Worm (Caenorhabditis elegans) whole organism, L3 larva: ENCODE data around the gene W03B1.3.
"Not testable (repeated sequence)": the region's sequence is repeated elsewhere in the genome, so short reads cannot be mapped to it uniquely, and the experiment has no call there.

Experiments used
- R02D3.7 ChIP-seq: fragments of 150-350 bp; optimal IDR thresholded peaks from 2 replicates; lab custom pipeline; 2014; ENCODE audit warnings: missing biosample characterization, missing genetic modification characterization
- ZK546.5 ChIP-seq: sonication (generic microtip); optimal IDR thresholded peaks from 2 replicates; lab custom pipeline; 2017; ENCODE audit warnings: missing biosample characterization, missing genetic modification characterization
- ama-1 ChIP-seq: fragments of 150-350 bp; optimal IDR thresholded peaks from 2 replicates; lab custom pipeline; 2018
- ceh-16 ChIP-seq: sonication (generic microtip); optimal IDR thresholded peaks from 2 replicates; lab custom pipeline; 2017; ENCODE audit warnings: missing biosample characterization, missing genetic modification characterization
- ceh-82 ChIP-seq: fragments of 150-350 bp; optimal IDR thresholded peaks from 2 replicates; lab custom pipeline; 2014; ENCODE audit warnings: missing biosample characterization, missing genetic modification characterization
- ceh-9 ChIP-seq: sonication (generic microtip); optimal IDR thresholded peaks from 2 replicates; lab custom pipeline; 2018; ENCODE audit warnings: missing biosample characterization, missing genetic modification characterization
- egl-27 ChIP-seq: sonication (generic microtip); optimal IDR thresholded peaks from 4 replicates; lab custom pipeline; 2017; ENCODE audit warnings: missing biosample characterization, missing genetic modification reagents, missing genetic modification characterization
- elt-1 ChIP-seq: fragments of 150-350 bp; optimal IDR thresholded peaks from 2 replicates; lab custom pipeline; 2014; ENCODE audit warnings: missing biosample characterization, missing genetic modification characterization
- elt-2 ChIP-seq: sonication (generic microtip); optimal IDR thresholded peaks from 2 replicates; lab custom pipeline; 2016; ENCODE audit warnings: missing genetic modification reagents, mild to moderate bottlenecking, missing genetic modification characterization, missing compliant biosample characterization
- elt-3 ChIP-seq, 3 experiments: fragments of 150-350 bp in 1 of 3; sonication (generic microtip) in 2 of 3; optimal IDR thresholded peaks; 2 replicates in 2 of 3; 4 replicates in 1 of 3; lab custom pipeline; 2014 to 2017; ENCODE audit warnings: missing biosample characterization in 3 of 3, missing genetic modification characterization in 3 of 3
- fos-1 ChIP-seq: fragments of 150-350 bp; optimal IDR thresholded peaks from 2 replicates; lab custom pipeline; 2014; ENCODE audit warnings: missing biosample characterization, missing genetic modification characterization
- hmg-11 ChIP-seq: sonication (generic microtip); optimal IDR thresholded peaks from 2 replicates; lab custom pipeline; 2016; ENCODE audit warnings: missing genetic modification characterization, missing compliant biosample characterization
- jun-1 ChIP-seq: fragments of 150-350 bp; optimal IDR thresholded peaks from 2 replicates; lab custom pipeline; 2014; ENCODE audit warnings: missing biosample characterization, missing genetic modification reagents, missing genetic modification characterization
- lin-15B ChIP-seq: fragments of 150-350 bp; optimal IDR thresholded peaks from 2 replicates; lab custom pipeline; 2014; ENCODE audit warnings: missing biosample characterization, missing genetic modification characterization
- lin-39 ChIP-seq: fragments of 150-350 bp; optimal IDR thresholded peaks from 2 replicates; lab custom pipeline; 2018; ENCODE audit warnings: missing biosample characterization, missing genetic modification reagents, missing genetic modification characterization
- lsy-12 ChIP-seq: sonication (generic microtip); optimal IDR thresholded peaks from 2 replicates; lab custom pipeline; 2016; ENCODE audit warnings: mild to moderate bottlenecking, missing genetic modification characterization, missing compliant biosample characterization
- mdl-1 ChIP-seq: fragments of 150-350 bp; optimal IDR thresholded peaks from 2 replicates; lab custom pipeline; 2014; ENCODE audit warnings: missing biosample characterization, missing genetic modification characterization
- mml-1 ChIP-seq: fragments of 150-350 bp; sonication (generic microtip); optimal IDR thresholded peaks from 3 replicates; lab custom pipeline; 2014; ENCODE audit warnings: missing biosample characterization, missing genetic modification characterization
- nhr-11 ChIP-seq: fragments of 150-350 bp; optimal IDR thresholded peaks from 2 replicates; lab custom pipeline; 2014; ENCODE audit warnings: missing biosample characterization, missing genetic modification characterization
- nhr-25 ChIP-seq: sonication (generic microtip); optimal IDR thresholded peaks from 2 replicates; lab custom pipeline; 2017; ENCODE audit warnings: missing biosample characterization, missing genetic modification characterization
- nhr-43 ChIP-seq: sonication (generic microtip); optimal IDR thresholded peaks from 2 replicates; lab custom pipeline; 2016; ENCODE audit warnings: mild to moderate bottlenecking, missing genetic modification characterization, missing compliant biosample characterization; ENCODE audit not compliant: poor library complexity, severe bottlenecking
- nhr-67 ChIP-seq: fragments of 150-350 bp; optimal IDR thresholded peaks from 2 replicates; lab custom pipeline; 2014; ENCODE audit warnings: missing biosample characterization, missing genetic modification characterization
- nhr-76 ChIP-seq: fragments of 150-350 bp; sonication (generic microtip); optimal IDR thresholded peaks from 5 replicates; lab custom pipeline; 2014; ENCODE audit warnings: missing biosample characterization, missing genetic modification characterization
- pha-4 ChIP-seq: fragments of 150-350 bp; optimal IDR thresholded peaks from 2 replicates; lab custom pipeline; 2014; ENCODE audit warnings: missing biosample characterization, missing genetic modification reagents, missing genetic modification characterization
- pqm-1 ChIP-seq: fragments of 150-350 bp; optimal IDR thresholded peaks from 2 replicates; lab custom pipeline; 2017; ENCODE audit warnings: missing biosample characterization, missing genetic modification characterization, inconsistent platforms
- sea-2 ChIP-seq: fragments of 150-350 bp; sonication (generic microtip); optimal IDR thresholded peaks from 4 replicates; lab custom pipeline; 2014; ENCODE audit warnings: missing biosample characterization, missing genetic modification reagents, missing genetic modification characterization
- skn-1 ChIP-seq: fragments of 150-350 bp; optimal IDR thresholded peaks from 2 replicates; lab custom pipeline; 2014; ENCODE audit warnings: missing biosample characterization, missing genetic modification characterization
- snpc-4 ChIP-seq: fragments of 150-350 bp; optimal IDR thresholded peaks from 2 replicates; lab custom pipeline; 2014; ENCODE audit warnings: missing biosample characterization, missing genetic modification characterization
- unc-39 ChIP-seq: sonication (generic microtip); optimal IDR thresholded peaks from 4 replicates; lab custom pipeline; 2017; ENCODE audit warnings: missing biosample characterization, missing genetic modification characterization
- unc-62 ChIP-seq: fragments of 150-350 bp; sonication (generic microtip); optimal IDR thresholded peaks from 4 replicates; lab custom pipeline; 2014; ENCODE audit warnings: missing biosample characterization, missing genetic modification reagents, missing genetic modification characterization
- zag-1 ChIP-seq: fragments of 150-350 bp; optimal IDR thresholded peaks from 2 replicates; lab custom pipeline; 2014; ENCODE audit warnings: missing biosample characterization, missing genetic modification characterization

The W03B1.3 gene

ce11 chrIV:4356879-4357278 is 20.8 kb upstream of the W03B1.3 start, which contains the start of gene W03B1.9:
Gene W03B1.9, minus strand, starts transcription at chrIV:4356979.
- no peak for TF ChIP-seq ceh-82
- TF ChIP-seq hmg-11 (tag; lab: Kevin White, UChicago): no peak
- TF ChIP-seq mdl-1 (tag; lab: Kevin White, UChicago): no peak
- no peak for TF ChIP-seq zag-1 (tag; lab: Kevin White, UChicago)
- TF ChIP-seq lin-39: no peak
- TF ChIP-seq nhr-67 (tag; lab: Kevin White, UChicago): no peak
- no peak for TF ChIP-seq jun-1 (tag; lab: Kevin White, UChicago)
- TF ChIP-seq pqm-1 (tag; lab: Kevin White, UChicago): no peak
- TF ChIP-seq nhr-11 (tag; lab: Kevin White, UChicago): no peak
- TF ChIP-seq fos-1: no peak
- TF ChIP-seq elt-1: no peak
- TF ChIP-seq, all 47 proteins: peak for 0

ce11 chrIV:4348146-4348545 is 12.1 kb upstream of the W03B1.3 start, which contains the start of gene W03B1.5:
Gene W03B1.5, plus strand, starts transcription at chrIV:4348446.
- not testable (repeated sequence) for TF ChIP-seq skn-1 (tag; lab: Kevin White, UChicago); lsy-12; hmg-11 (tag; lab: Kevin White, UChicago)

DNA sequence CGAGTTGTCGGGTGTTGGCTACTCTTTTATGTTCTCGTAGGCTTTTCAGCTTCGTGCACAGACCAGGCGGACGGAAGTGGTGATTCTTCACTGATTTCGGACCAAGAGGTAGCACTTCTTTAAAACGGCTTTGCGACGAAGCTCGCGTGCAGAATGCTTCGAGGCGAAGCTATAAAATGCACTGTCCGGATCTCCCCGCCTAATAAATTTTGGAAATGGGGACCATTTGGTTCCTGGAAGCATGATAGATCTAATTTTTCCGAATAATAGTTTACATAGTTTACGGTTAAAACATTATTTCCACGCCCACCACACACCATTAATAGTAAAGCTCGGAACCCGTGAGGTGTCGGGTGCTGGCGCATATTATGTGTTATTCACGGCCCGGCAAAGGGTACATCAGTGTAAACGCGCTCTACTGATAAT is 11.6 kb upstream of the W03B1.3 start:
- peak; percentile 88 for TF ChIP-seq ama-1 (lab: Kevin White, UChicago)
- no peak for TF ChIP-seq nhr-11 (tag; lab: Kevin White, UChicago)
- no peak for TF ChIP-seq pha-4

DNA sequence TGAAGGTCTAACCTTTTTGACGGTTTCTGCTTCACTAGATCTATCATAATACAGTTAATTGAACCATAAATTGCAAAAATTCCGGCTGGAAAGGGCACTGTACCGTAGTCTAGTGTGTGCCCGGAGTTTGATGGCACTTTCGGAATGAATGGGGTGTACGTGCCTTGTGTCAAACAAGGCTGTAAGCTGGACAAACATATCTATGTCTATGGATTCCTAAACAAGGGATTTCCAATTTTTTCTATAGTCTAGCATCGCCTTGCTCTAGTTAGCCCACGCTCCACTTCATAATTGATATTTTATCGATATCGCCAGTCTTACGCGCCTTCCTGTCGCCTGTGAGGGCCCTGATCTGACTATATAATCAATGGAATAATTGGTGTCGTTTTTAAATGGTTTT is 10.5 kb upstream of the W03B1.3 start, which contains the start of gene oac-52:
oac-52 (minus strand) TSS at position 101 of the 400 bp plus-strand sequence.
- TF ChIP-seq ceh-82: no peak
- no peak for TF ChIP-seq R02D3.7 (tag; lab: Kevin White, UChicago)
- TF ChIP-seq elt-2 (tag; lab: Kevin White, UChicago): no peak
- TF ChIP-seq lin-39: no peak
- no peak for TF ChIP-seq nhr-11 (tag; lab: Kevin White, UChicago)
- no peak for TF ChIP-seq nhr-25 (tag; lab: Kevin White, UChicago)
- no peak for TF ChIP-seq jun-1 (tag; lab: Kevin White, UChicago)
- TF ChIP-seq sea-2: no peak
- no peak for TF ChIP-seq mdl-1 (tag; lab: Kevin White, UChicago)
- no peak for TF ChIP-seq lin-15B (tag; lab: Kevin White, UChicago)
- no peak for TF ChIP-seq pqm-1 (tag; lab: Kevin White, UChicago)
- no peak for TF ChIP-seq elt-3 (tag; optimal IDR thresholded peaks at IDR 0.05; lab: Kevin White, UChicago)
- no peak for TF ChIP-seq unc-39 (tag; lab: Kevin White, UChicago)
- TF ChIP-seq zag-1 (tag; lab: Kevin White, UChicago): no peak

- TF ChIP-seq elt-2 (tag; lab: Kevin White, UChicago): no peak
- no peak for TF ChIP-seq nhr-25 (tag; lab: Kevin White, UChicago)
Measured at ce11 chrIV:4344828-4345227, 8.8 kb upstream of the W03B1.3 start.

DNA sequence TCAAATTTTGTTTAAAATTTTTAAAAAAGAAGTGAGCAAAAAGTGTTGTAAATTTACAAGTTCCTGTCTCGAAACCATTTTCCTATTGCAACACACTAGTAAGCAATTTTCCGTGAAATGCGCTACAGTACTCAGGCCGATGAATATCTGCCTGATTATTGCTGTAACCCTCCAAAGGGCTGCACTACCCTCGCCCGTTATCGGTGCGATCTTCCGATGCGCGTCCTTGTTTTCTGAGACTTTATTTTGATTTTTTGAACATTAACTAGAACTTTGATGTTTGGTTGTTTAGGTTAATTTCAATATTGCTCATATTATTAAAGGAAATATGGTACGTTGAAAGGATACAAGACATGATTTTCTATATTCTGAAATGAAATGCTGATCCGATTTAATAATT is 2.2 kb upstream of the W03B1.3 start:
- TF ChIP-seq nhr-67 (tag; lab: Kevin White, UChicago): no peak
- no peak for TF ChIP-seq snpc-4
- TF ChIP-seq ZK546.5 (tag; lab: Kevin White, UChicago): no peak
- no peak for TF ChIP-seq nhr-76 (tag; lab: Kevin White, UChicago)
- TF ChIP-seq egl-27: no peak
- no peak for TF ChIP-seq ceh-9 (tag; lab: Kevin White, UChicago)
- TF ChIP-seq mml-1 (tag; lab: Kevin White, UChicago): no peak
- TF ChIP-seq nhr-25 (tag; lab: Kevin White, UChicago): peak; percentile 48
- no peak for TF ChIP-seq unc-62 (GFP tag; lab: Kevin White, UChicago)
- TF ChIP-seq elt-1: peak; percentile 82
- no peak for TF ChIP-seq ceh-82
- no peak for TF ChIP-seq R02D3.7 (tag; lab: Kevin White, UChicago)
- no peak for TF ChIP-seq pha-4
- TF ChIP-seq ceh-16 (tag; lab: Kevin White, UChicago): no peak
- TF ChIP-seq nhr-43 (tag; lab: Kevin White, UChicago): no peak
